Worm (Caenorhabditis elegans): ENCODE results near the gene ZK353.10.

DNA sequence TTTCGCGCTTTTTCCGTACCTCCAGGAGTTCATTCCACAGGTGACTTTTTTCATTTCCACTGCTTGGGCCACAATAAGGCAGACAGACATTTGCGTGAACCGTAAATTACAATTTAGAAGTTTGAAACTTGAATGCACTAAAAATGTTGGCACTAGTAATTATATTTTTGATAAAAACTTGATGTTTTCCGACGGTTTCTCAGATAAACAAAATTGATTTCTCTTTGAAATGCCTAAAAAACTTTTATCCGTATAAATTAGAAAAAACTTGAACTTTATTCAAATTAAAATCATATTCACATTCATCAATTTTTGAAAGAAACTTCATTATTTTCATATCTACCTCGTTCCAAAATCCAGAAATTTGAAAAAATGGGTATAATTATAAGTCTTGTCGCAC, 1.5 kb upstream of the ZK353.10 start, which contains the start of gene ZK353.3:
- no peak for TF ChIP-seq ZK546.5 (tag; optimal IDR thresholded peaks at IDR 0.05)
- TF ChIP-seq skn-1 (tag; optimal IDR thresholded peaks at IDR 0.05): no peak
- TF ChIP-seq nhr-237 (tag; optimal IDR thresholded peaks at IDR 0.05): no peak
- TF ChIP-seq unc-62 (GFP tag; optimal IDR thresholded peaks at IDR 0.05): no peak
- TF ChIP-seq lin-39 (tag; optimal IDR thresholded peaks at IDR 0.05): no peak
- no peak for TF ChIP-seq ceh-16 (tag; optimal IDR thresholded peaks at IDR 0.05)
- TF ChIP-seq lsy-2 (tag; optimal IDR thresholded peaks at IDR 0.05): no peak
- TF ChIP-seq ama-1 (optimal IDR thresholded peaks at IDR 0.05): no peak
- no peak for TF ChIP-seq unc-39 (tag; optimal IDR thresholded peaks at IDR 0.05)

Data from whole organism, L2 larva.